Worm (Caenorhabditis elegans) whole organism, L3 larva: Measurements from ENCODE around the gene ceh-91.

Experiments used
- ama-1 ChIP-seq: fragments of 150-350 bp; optimal IDR thresholded peaks from 2 replicates; lab custom pipeline; 2018
- elt-2 ChIP-seq: sonication (generic microtip); optimal IDR thresholded peaks from 2 replicates; lab custom pipeline; 2016; ENCODE audit warnings: missing genetic modification reagents, mild to moderate bottlenecking, missing genetic modification characterization, missing compliant biosample characterization
- lin-15B ChIP-seq: fragments of 150-350 bp; optimal IDR thresholded peaks from 2 replicates; lab custom pipeline; 2014; ENCODE audit warnings: missing biosample characterization, missing genetic modification characterization
- mdl-1 ChIP-seq: fragments of 150-350 bp; optimal IDR thresholded peaks from 2 replicates; lab custom pipeline; 2014; ENCODE audit warnings: missing biosample characterization, missing genetic modification characterization
- nhr-12 ChIP-seq: fragments of 150-350 bp; optimal IDR thresholded peaks from 2 replicates; lab custom pipeline; 2014; ENCODE audit warnings: missing biosample characterization, missing genetic modification characterization
- nhr-76 ChIP-seq: fragments of 150-350 bp; sonication (generic microtip); optimal IDR thresholded peaks from 5 replicates; lab custom pipeline; 2014; ENCODE audit warnings: missing biosample characterization, missing genetic modification characterization
- pha-4 ChIP-seq: fragments of 150-350 bp; optimal IDR thresholded peaks from 2 replicates; lab custom pipeline; 2014; ENCODE audit warnings: missing biosample characterization, missing genetic modification reagents, missing genetic modification characterization
- pqm-1 ChIP-seq: fragments of 150-350 bp; optimal IDR thresholded peaks from 2 replicates; lab custom pipeline; 2017; ENCODE audit warnings: missing biosample characterization, missing genetic modification characterization, inconsistent platforms
- snpc-4 ChIP-seq: fragments of 150-350 bp; optimal IDR thresholded peaks from 2 replicates; lab custom pipeline; 2014; ENCODE audit warnings: missing biosample characterization, missing genetic modification characterization
- unc-39 ChIP-seq: sonication (generic microtip); optimal IDR thresholded peaks from 4 replicates; lab custom pipeline; 2017; ENCODE audit warnings: missing biosample characterization, missing genetic modification characterization
- ztf-4 ChIP-seq: fragments of 150-350 bp; optimal IDR thresholded peaks from 2 replicates; lab custom pipeline; 2014; ENCODE audit warnings: missing biosample characterization, missing genetic modification characterization

DNA sequence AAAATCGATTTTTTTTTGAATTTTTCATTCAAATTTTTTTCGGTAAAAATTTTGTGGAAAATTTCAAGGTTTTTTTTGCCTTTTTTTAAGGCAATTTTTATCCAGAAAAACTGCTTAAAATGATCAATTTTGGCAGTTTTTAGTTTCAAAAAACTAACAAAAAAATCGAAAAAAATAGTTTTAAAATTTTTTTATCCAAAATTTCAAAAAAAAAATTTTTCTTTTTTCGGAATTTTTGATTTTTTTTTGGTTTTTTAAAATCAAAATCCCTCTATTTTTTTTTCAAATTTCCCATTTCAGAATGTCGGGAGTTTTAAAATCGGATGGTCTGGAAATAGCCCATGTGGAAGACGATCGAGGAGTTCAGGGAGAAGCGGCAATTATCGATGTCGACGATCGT, 42.6 kb upstream of the ceh-91 start, which contains the start of gene Y66D12A.8:
- TF ChIP-seq ama-1 (lab: Kevin White, UChicago) (no peak), mdl-1 (tag; lab: Kevin White, UChicago) (no peak), lin-15B (no peak), elt-2 (tag; lab: Kevin White, UChicago) (no peak), ztf-4 (no peak), pqm-1 (tag; lab: Kevin White, UChicago) (no peak), nhr-76 (tag; lab: Kevin White, UChicago) (no peak), nhr-12 (no peak), pha-4 (tag; lab: Kevin White, UChicago) (no peak), unc-39 (tag; lab: Kevin White, UChicago) (no peak), snpc-4 (tag; lab: Kevin White, UChicago) (no peak)
